Fruit fly (Drosophila melanogaster): ENCODE results near the gene c12.2.

c12.2 gene

dm6 chrX:9319140-9319539 lies at the start of gene c12.2, which contains the start of gene c12.1:
TSS of gene c12.2 (plus strand) at chrX:9319359.
TSS of gene c12.1 (minus strand) at chrX:9319223.
- peak; percentile 17 for TF ChIP-seq CG1620 (GFP tag; optimal IDR thresholded peaks at IDR 0.05)
- TF ChIP-seq tj (GFP tag; optimal IDR thresholded peaks at IDR 0.05), result peak; percentile 21
- no peak for TF ChIP-seq CG5204 (GFP tag; optimal IDR thresholded peaks at IDR 0.05)
- peak; percentile 89 for TF ChIP-seq Mnt (GFP tag; optimal IDR thresholded peaks at IDR 0.05)
- peak; percentile 52 for TF ChIP-seq bab1 (GFP tag; optimal IDR thresholded peaks at IDR 0.05)
- no peak for TF ChIP-seq kay (GFP tag; ENCODE audit: borderline replicate concordance)

dm6 chrX:9269825-9270224 lies 49.3 kb upstream of the c12.2 start, which contains the start of gene CG17440:
TSS of gene CG17440 (minus strand) at chrX:9269925.
- no peak for TF ChIP-seq Mnt (GFP tag; optimal IDR thresholded peaks at IDR 0.05)
- no peak for TF ChIP-seq pad (GFP tag; optimal IDR thresholded peaks at IDR 0.05)
- no peak for TF ChIP-seq kay (GFP tag; ENCODE audit: borderline replicate concordance)
- no peak for TF ChIP-seq Clk (GFP tag; optimal IDR thresholded peaks at IDR 0.05)
- TF ChIP-seq Crg-1 (GFP tag; optimal IDR thresholded peaks at IDR 0.05), result no peak
- TF ChIP-seq CG33017 (tag; optimal IDR thresholded peaks at IDR 0.05), result no peak
- TF ChIP-seq CG5204 (GFP tag; optimal IDR thresholded peaks at IDR 0.05), result no peak
- TF ChIP-seq cic (GFP tag; optimal IDR thresholded peaks at IDR 0.05), result no peak
- no peak for TF ChIP-seq toe (GFP tag; optimal IDR thresholded peaks at IDR 0.05)
- no peak for TF ChIP-seq tj (GFP tag; optimal IDR thresholded peaks at IDR 0.05)
- no peak for TF ChIP-seq CG7101 (tag; optimal IDR thresholded peaks at IDR 0.05)
- no peak for TF ChIP-seq CG7045 (GFP tag; optimal IDR thresholded peaks at IDR 0.05)
- TF ChIP-seq cnc (optimal IDR thresholded peaks at IDR 0.05), result no peak
- no peak for TF ChIP-seq CG11617 (GFP tag; optimal IDR thresholded peaks at IDR 0.05)
- TF ChIP-seq bab1 (GFP tag; optimal IDR thresholded peaks at IDR 0.05), result no peak
- no peak for TF ChIP-seq CG12768 (GFP tag; optimal IDR thresholded peaks at IDR 0.05)
- no peak for TF ChIP-seq ovo (GFP tag; optimal IDR thresholded peaks at IDR 0.05)
- TF ChIP-seq CG1620 (GFP tag; optimal IDR thresholded peaks at IDR 0.05), result no peak
- TF ChIP-seq Hr96 (GFP tag; optimal IDR thresholded peaks at IDR 0.05), result no peak

- TF ChIP-seq CG7045 (GFP tag; optimal IDR thresholded peaks at IDR 0.05) (no peak), CG33017 (tag; optimal IDR thresholded peaks at IDR 0.05) (no peak), toe (GFP tag; optimal IDR thresholded peaks at IDR 0.05) (no peak), CG5204 (GFP tag; optimal IDR thresholded peaks at IDR 0.05) (no peak), ovo (GFP tag; optimal IDR thresholded peaks at IDR 0.05) (no peak), cic (GFP tag; optimal IDR thresholded peaks at IDR 0.05) (no peak), bab1 (GFP tag; optimal IDR thresholded peaks at IDR 0.05) (no peak), CG7101 (tag; optimal IDR thresholded peaks at IDR 0.05) (no peak), Clk (GFP tag; optimal IDR thresholded peaks at IDR 0.05) (no peak), tj (GFP tag; optimal IDR thresholded peaks at IDR 0.05) (no peak), CG12768 (GFP tag; optimal IDR thresholded peaks at IDR 0.05) (no peak), pad (GFP tag; optimal IDR thresholded peaks at IDR 0.05) (no peak), kay (GFP tag; ENCODE audit: borderline replicate concordance) (no peak), Mnt (GFP tag; optimal IDR thresholded peaks at IDR 0.05) (no peak), CG1620 (GFP tag; optimal IDR thresholded peaks at IDR 0.05) (no peak), Hr96 (GFP tag; optimal IDR thresholded peaks at IDR 0.05) (no peak), cnc (optimal IDR thresholded peaks at IDR 0.05) (no peak)
Observed at dm6 chrX:9272830-9273507, 46.2 kb upstream of the c12.2 start, which contains the start of the genes Cfp1 and Aladin. TSS of gene Cfp1 (minus strand) at chrX:9272960. TSS of gene Aladin (plus strand) at chrX:9273413.

dm6 chrX:9281998-9282644 lies 37.0 kb upstream of the c12.2 start:
- TF ChIP-seq CG14711 (tag; optimal IDR thresholded peaks at IDR 0.05), result no peak
- TF ChIP-seq CG12768 (GFP tag; optimal IDR thresholded peaks at IDR 0.05), result no peak
- peak; percentile 40 for TF ChIP-seq pad (GFP tag; optimal IDR thresholded peaks at IDR 0.05)
- TF ChIP-seq Mnt (GFP tag; optimal IDR thresholded peaks at IDR 0.05), result no peak

dm6 chrX:9282783-9283289 lies 36.3 kb upstream of the c12.2 start, which contains the start of gene c11.1:
TSS of gene c11.1 (minus strand) at chrX:9283117.
- TF ChIP-seq ovo (GFP tag; optimal IDR thresholded peaks at IDR 0.05) (no peak), tj (GFP tag; optimal IDR thresholded peaks at IDR 0.05) (peak; percentile 9), Mnt (GFP tag; optimal IDR thresholded peaks at IDR 0.05) (peak; percentile 56), bab1 (GFP tag; optimal IDR thresholded peaks at IDR 0.05) (peak; percentile 49)

- TF ChIP-seq kay (GFP tag; ENCODE audit: borderline replicate concordance) (no peak), cnc (optimal IDR thresholded peaks at IDR 0.05) (no peak), toe (GFP tag; optimal IDR thresholded peaks at IDR 0.05) (no peak), CG12768 (GFP tag; optimal IDR thresholded peaks at IDR 0.05) (no peak), CG11617 (GFP tag; optimal IDR thresholded peaks at IDR 0.05) (no peak), Mnt (GFP tag; optimal IDR thresholded peaks at IDR 0.05) (no peak), CG33017 (tag; optimal IDR thresholded peaks at IDR 0.05) (no peak), bab1 (GFP tag; optimal IDR thresholded peaks at IDR 0.05) (no peak), CG7045 (GFP tag; optimal IDR thresholded peaks at IDR 0.05) (no peak), CG5204 (GFP tag; optimal IDR thresholded peaks at IDR 0.05) (no peak), Crg-1 (GFP tag; optimal IDR thresholded peaks at IDR 0.05) (no peak), Hr96 (GFP tag; optimal IDR thresholded peaks at IDR 0.05) (no peak), ovo (GFP tag; optimal IDR thresholded peaks at IDR 0.05) (no peak), Clk (GFP tag; optimal IDR thresholded peaks at IDR 0.05) (no peak), CG1620 (GFP tag; optimal IDR thresholded peaks at IDR 0.05) (no peak)
Observed at dm6 chrX:9284024-9284738, 35.0 kb upstream of the c12.2 start, which contains the start of gene lz. TSS of gene lz (plus strand) at chrX:9284649.

Measured in whole organism, adult.